Fruit fly (Drosophila melanogaster) whole organism, wandering third instar larva: ENCODE results near the gene CG2909.
A peak's percentile ranks its signal among the peaks of the same experiment; 100 is the strongest.

Source experiments
- CrebA ChIP-seq: fragments of 200-800 bp; sonication (Bioruptor generic); optimal IDR thresholded peaks from 2 replicates; lab custom pipeline; 2016; ENCODE audit warnings: missing biosample characterization, mild to moderate bottlenecking, missing genetic modification characterization, borderline replicate concordance
- Dfd ChIP-seq: fragments of >200 bp; optimal IDR thresholded peaks from 2 replicates; lab custom pipeline; 2017; ENCODE audit warnings: missing biosample characterization, missing genetic modification characterization
- GATAd ChIP-seq: sonication (Bioruptor generic); optimal IDR thresholded peaks from 2 replicates; lab custom pipeline; 2016; ENCODE audit warnings: missing biosample characterization, missing genetic modification characterization
- HLH106 ChIP-seq: fragments of 200-800 bp; optimal IDR thresholded peaks from 3 replicates; lab custom pipeline; 2019; ENCODE audit warnings: missing biosample characterization, mild to moderate bottlenecking, missing genetic modification characterization, moderate library complexity
- Hnf4 ChIP-seq: fragments of 200-800 bp; sonication (Bioruptor generic); optimal IDR thresholded peaks from 2 replicates; lab custom pipeline; 2016; ENCODE audit warnings: missing biosample characterization, mild to moderate bottlenecking, missing genetic modification characterization
- Hr83 ChIP-seq: fragments of 200-300 bp; sonication (Bioruptor generic); optimal IDR thresholded peaks from 2 replicates; lab custom pipeline; 2016; ENCODE audit warnings: missing biosample characterization, mild to moderate bottlenecking, missing genetic modification characterization, moderate library complexity; ENCODE audit not compliant: poor library complexity, severe bottlenecking
- Jra ChIP-seq: sonication (Bioruptor generic); optimal IDR thresholded peaks from 2 replicates; lab custom pipeline; 2016; ENCODE audit warnings: missing biosample characterization, missing genetic modification characterization
- Mio ChIP-seq: sonication (Bioruptor generic); optimal IDR thresholded peaks from 2 replicates; lab custom pipeline; 2016; ENCODE audit warnings: missing biosample characterization, missing genetic modification characterization
- N ChIP-seq: fragments of >200 bp; optimal IDR thresholded peaks from 2 replicates; lab custom pipeline; 2018; ENCODE audit warnings: missing biosample characterization, missing external identifiers, missing genetic modification characterization
- OdsH ChIP-seq: fragments of 200-800 bp; sonication (Bioruptor generic); optimal IDR thresholded peaks from 2 replicates; lab custom pipeline; 2016; ENCODE audit warnings: missing biosample characterization, mild to moderate bottlenecking, missing genetic modification characterization
- Rel ChIP-seq, 2 experiments: fragments of 200-800 bp; sonication (Bioruptor generic) in 1 of 2; optimal IDR thresholded peaks; 2 replicates in 1 of 2; 3 replicates in 1 of 2; lab custom pipeline; 2016 to 2019; ENCODE audit warnings: mild to moderate bottlenecking in 2 of 2, missing biosample characterization in 2 of 2, missing genetic modification characterization in 2 of 2, moderate library complexity in 1 of 2
- Sp1 ChIP-seq: fragments of 200-800 bp; sonication (Bioruptor generic); optimal IDR thresholded peaks from 3 replicates; lab custom pipeline; 2019; ENCODE audit warnings: missing biosample characterization, mild to moderate bottlenecking, missing genetic modification characterization, moderate library complexity
- Vsx2 ChIP-seq: fragments of 200-300, 225-300 bp; sonication (Bioruptor generic); optimal IDR thresholded peaks from 2 replicates; lab custom pipeline; 2018; ENCODE audit warnings: missing biosample characterization, missing genetic modification characterization; ENCODE audit not compliant: partially characterized antibody
- br ChIP-seq: fragments of 200-800 bp; sonication (Bioruptor generic); optimal IDR thresholded peaks from 2 replicates; lab custom pipeline; 2016; ENCODE audit warnings: missing biosample characterization, missing genetic modification characterization
- brk ChIP-seq: fragments of 200-800 bp; sonication (Bioruptor generic); optimal IDR thresholded peaks from 2 replicates; lab custom pipeline; 2016; ENCODE audit warnings: missing biosample characterization, mild to moderate bottlenecking, missing genetic modification characterization
- dl ChIP-seq, 2 experiments: fragments of 175-275, 200-275 bp in 1 of 2; fragments of 200-275 bp in 1 of 2; sonication (Bioruptor generic); optimal IDR thresholded peaks; lab custom pipeline; 2018; ENCODE audit warnings: mild to moderate bottlenecking in 2 of 2, missing biosample characterization in 2 of 2, missing genetic modification characterization in 2 of 2, moderate library complexity in 2 of 2; ENCODE audit not compliant: partially characterized antibody in 2 of 2, insufficient read depth in 1 of 2
- dmrt93B ChIP-seq: fragments of 200-800 bp; sonication (Bioruptor generic); optimal IDR thresholded peaks from 2 replicates; lab custom pipeline; 2018; ENCODE audit warnings: missing biosample characterization, mild to moderate bottlenecking, missing genetic modification characterization
- dsf ChIP-seq: sonication (Bioruptor generic); optimal IDR thresholded peaks from 2 replicates; lab custom pipeline; 2016; ENCODE audit warnings: missing biosample characterization, missing genetic modification characterization, borderline replicate concordance
- ey ChIP-seq: fragments of 200-800 bp; sonication (Bioruptor generic); optimal IDR thresholded peaks from 2 replicates; lab custom pipeline; 2016; ENCODE audit warnings: missing biosample characterization, missing genetic modification characterization
- foxo ChIP-seq, 2 experiments: fragments of 200-800 bp; sonication (Bioruptor generic); optimal IDR thresholded peaks; 2 replicates in 1 of 2; 3 replicates in 1 of 2; lab custom pipeline; 2016 to 2017; ENCODE audit warnings: missing biosample characterization in 2 of 2, missing genetic modification characterization in 2 of 2
- fru ChIP-seq: fragments of 200-800 bp; sonication (Bioruptor generic); optimal IDR thresholded peaks from 3 replicates; lab custom pipeline; 2016; ENCODE audit warnings: missing biosample characterization, mild to moderate bottlenecking, missing genetic modification characterization
- h ChIP-seq: fragments of 200-800 bp; sonication (Bioruptor generic); optimal IDR thresholded peaks from 3 replicates; lab custom pipeline; 2016; ENCODE audit warnings: missing biosample characterization, mild to moderate bottlenecking, missing genetic modification characterization
- jim ChIP-seq: fragments of 175-275, 200-325 bp; sonication (Bioruptor generic); optimal IDR thresholded peaks from 2 replicates; lab custom pipeline; 2016; ENCODE audit warnings: missing biosample characterization, mild to moderate bottlenecking, missing genetic modification characterization
- lola ChIP-seq: fragments of >200 bp; optimal IDR thresholded peaks from 2 replicates; lab custom pipeline; 2017; ENCODE audit warnings: missing biosample characterization, missing genetic modification characterization
- pan ChIP-seq: fragments of >200 bp; optimal IDR thresholded peaks from 2 replicates; lab custom pipeline; 2017
- psq ChIP-seq: fragments of 200-800 bp; sonication (Bioruptor generic); optimal IDR thresholded peaks from 3 replicates; lab custom pipeline; 2017; ENCODE audit warnings: missing biosample characterization, mild to moderate bottlenecking, missing genetic modification characterization, moderate library complexity
- rgr ChIP-seq: fragments of 200-800 bp; sonication (Bioruptor generic); optimal IDR thresholded peaks from 3 replicates; lab custom pipeline; 2016; ENCODE audit warnings: missing biosample characterization, mild to moderate bottlenecking, missing genetic modification characterization
- sage ChIP-seq: fragments of 200-800 bp; sonication (Bioruptor generic); optimal IDR thresholded peaks from 2 replicates; lab custom pipeline; 2016; ENCODE audit warnings: missing biosample characterization, mild to moderate bottlenecking, missing genetic modification characterization
- sv ChIP-seq: fragments of 200-800 bp; sonication (Bioruptor generic); optimal IDR thresholded peaks from 3 replicates; lab custom pipeline; 2016; ENCODE audit warnings: missing biosample characterization, missing genetic modification characterization
- woc ChIP-seq: sonication (Bioruptor generic); optimal IDR thresholded peaks from 2 replicates; lab custom pipeline; 2016; ENCODE audit warnings: missing biosample characterization, mild to moderate bottlenecking, missing genetic modification characterization

CG2909 gene

DNA sequence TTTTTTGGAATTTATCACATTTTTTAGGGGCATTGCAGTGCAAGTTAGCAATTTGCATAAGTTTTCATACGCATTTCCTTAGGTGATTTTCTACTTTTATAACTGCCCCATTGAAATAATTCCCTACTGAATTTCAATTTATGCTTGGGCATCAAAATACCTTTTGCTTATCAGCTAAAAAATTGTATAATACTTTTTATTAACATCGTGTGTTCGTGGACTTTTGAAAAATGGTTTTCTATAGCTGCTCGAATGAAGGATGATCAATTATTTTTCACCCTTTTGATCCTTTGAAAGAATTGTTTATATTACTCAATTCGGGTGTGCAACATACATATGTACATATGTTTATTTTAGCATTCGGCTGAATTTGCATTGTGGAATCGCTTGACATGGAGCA lies 35.9 kb downstream of the CG2909 start:
- TF ChIP-seq dmrt93B (GFP tag; lab: Kevin White, UChicago): no peak
- TF ChIP-seq CrebA: no peak
- TF ChIP-seq psq (GFP tag; lab: Kevin White, UChicago): no peak
- no peak for TF ChIP-seq dsf
- no peak for TF ChIP-seq fru (GFP tag; lab: Kevin White, UChicago)

DNA sequence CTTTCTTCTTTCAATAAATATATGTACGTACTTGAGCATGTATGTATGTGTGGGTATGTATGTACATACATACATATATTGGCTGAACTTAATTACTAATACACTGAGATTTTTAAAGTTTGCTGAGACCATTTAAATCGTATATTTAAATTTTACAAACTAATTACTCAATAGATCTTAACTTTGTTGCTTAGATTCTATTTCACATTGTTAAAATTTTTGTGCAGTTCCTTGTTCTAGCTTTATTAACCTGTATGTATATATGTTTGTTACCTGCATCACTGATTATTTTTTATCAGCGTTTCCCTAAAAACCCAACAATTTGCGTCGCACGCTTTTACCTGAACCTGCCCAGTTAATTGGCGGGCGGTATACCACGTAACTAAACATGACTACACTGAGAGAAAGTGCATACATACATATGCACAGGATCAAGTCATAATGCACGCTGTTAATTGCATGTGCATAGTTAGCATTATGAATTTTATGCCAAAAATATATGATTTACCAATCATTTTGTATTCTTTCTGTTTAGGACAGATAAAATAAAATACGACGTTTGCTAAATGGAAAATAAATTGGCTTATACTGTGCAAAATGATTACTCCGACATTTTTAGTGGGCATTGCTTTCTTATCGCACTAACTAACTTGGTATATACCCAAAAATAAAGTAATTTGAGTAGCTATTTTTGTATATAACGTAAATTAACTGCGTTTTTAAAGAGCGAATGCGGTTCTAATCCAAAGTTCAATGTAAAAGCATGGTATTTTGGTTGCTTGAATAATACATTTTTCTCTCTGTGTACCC lies 36.5 kb downstream of the CG2909 start:
- TF ChIP-seq HLH106 (tag; lab: Kevin White, UChicago) (peak; percentile 29), Jra (GFP tag; lab: Kevin White, UChicago) (no peak), ey (GFP tag; lab: Kevin White, UChicago) (peak; percentile 46), dsf (no peak), N (GFP tag; lab: Kevin White, UChicago) (no peak), Mio (GFP tag; lab: Kevin White, UChicago) (no peak), h (GFP tag; lab: Kevin White, UChicago) (peak; percentile 62), Dfd (GFP tag; lab: Kevin White, UChicago) (no peak), woc (GFP tag; lab: Kevin White, UChicago) (peak; percentile 5), foxo (GFP tag; optimal IDR thresholded peaks at IDR 0.05; lab: Kevin White, UChicago) (peak in 1 of 2 experiments; percentile 69), brk (GFP tag; lab: Kevin White, UChicago) (no peak), fru (GFP tag; lab: Kevin White, UChicago) (peak; percentile 74), Sp1 (GFP tag; lab: Kevin White, UChicago) (peak; percentile 51), rgr (peak; percentile 54), br (GFP tag; lab: Kevin White, UChicago) (peak; percentile 49), lola (no peak), pan (lab: Kevin White, UChicago) (no peak), dl (GFP tag; optimal IDR thresholded peaks at IDR 0.05; lab: Kevin White, UChicago; ENCODE audit: insufficient read depth in 1 of 2, partially characterized antibody in 2 of 2) (no peak), Vsx2 (GFP tag; lab: Kevin White, UChicago) (no peak), Rel (GFP tag; optimal IDR thresholded peaks at IDR 0.05; lab: Kevin White, UChicago) (no peak), Rel (tag; optimal IDR thresholded peaks at IDR 0.05; lab: Kevin White, UChicago) (no peak), OdsH (GFP tag; lab: Kevin White, UChicago) (peak; percentile 33), Hr83 (no peak), sv (peak; percentile 37), sage (GFP tag; lab: Kevin White, UChicago) (no peak), jim (no peak), psq (GFP tag; lab: Kevin White, UChicago) (peak; percentile 40), CrebA (no peak), Hnf4 (GFP tag; lab: Kevin White, UChicago) (no peak), dmrt93B (GFP tag; lab: Kevin White, UChicago) (peak; percentile 26)

DNA sequence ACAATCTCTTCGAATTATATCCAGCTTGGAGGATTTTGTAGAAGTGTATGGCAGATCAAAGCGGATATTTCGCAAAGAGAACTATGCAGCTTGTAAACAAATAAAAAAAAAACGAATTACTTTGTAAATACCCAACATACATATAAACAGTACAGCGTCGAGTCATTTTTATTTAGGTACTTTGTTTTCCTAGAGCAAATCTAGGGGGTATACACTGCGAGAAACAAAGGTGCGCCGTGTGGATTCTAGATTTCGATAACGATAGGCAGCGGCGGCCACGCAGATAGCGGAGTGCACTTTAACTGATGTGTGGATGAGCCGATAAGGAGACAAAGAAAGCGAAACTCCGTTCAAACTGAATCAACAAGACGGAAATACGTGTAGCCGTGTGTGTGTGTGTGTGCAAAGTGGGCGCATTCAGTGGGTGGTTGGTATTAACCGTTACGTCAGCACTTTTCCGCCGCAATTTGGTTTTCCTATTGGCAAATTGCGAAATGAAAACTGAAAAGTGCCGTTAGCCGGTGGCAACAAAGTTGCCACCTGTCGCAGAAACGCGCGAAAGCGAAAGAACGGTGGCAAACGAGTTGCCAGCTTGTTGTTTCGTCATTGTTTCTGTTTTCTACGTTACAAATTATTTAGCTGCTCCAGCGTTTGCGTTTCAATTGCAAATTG lies 38.4 kb downstream of the CG2909 start:
- no peak for TF ChIP-seq dsf
- TF ChIP-seq h (GFP tag; lab: Kevin White, UChicago): peak; percentile 45
- TF ChIP-seq psq (GFP tag; lab: Kevin White, UChicago): peak; percentile 11
- peak; percentile 52 for TF ChIP-seq Jra (GFP tag; lab: Kevin White, UChicago)
- no peak for TF ChIP-seq GATAd (GFP tag; lab: Kevin White, UChicago)
- TF ChIP-seq Hr83: peak; percentile 0
- no peak for TF ChIP-seq Vsx2 (GFP tag; lab: Kevin White, UChicago)
- no peak for TF ChIP-seq Dfd (GFP tag; lab: Kevin White, UChicago)
- TF ChIP-seq foxo (GFP tag; optimal IDR thresholded peaks at IDR 0.05; lab: Kevin White, UChicago): peak in 1 of 2 experiments; percentile 13
- peak; percentile 29 for TF ChIP-seq fru (GFP tag; lab: Kevin White, UChicago)
- TF ChIP-seq br (GFP tag; lab: Kevin White, UChicago): peak; percentile 46
